Fruit fly (Drosophila melanogaster) whole organism, prepupa: Measurements from ENCODE around the gene TfIIS.

Experiments used
- CG10631 ChIP-seq: fragments of 200-800 bp; sonication (Bioruptor generic); optimal IDR thresholded peaks from 2 replicates; lab custom pipeline; 2016; ENCODE audit warnings: missing biosample characterization, missing genetic modification characterization
- CG11762 ChIP-seq: fragments of 200-800 bp; sonication (Bioruptor generic); optimal IDR thresholded peaks from 3 replicates; lab custom pipeline; 2016; ENCODE audit warnings: missing biosample characterization, missing genetic modification characterization; ENCODE audit not compliant: insufficient read depth
- CG11902 ChIP-seq: fragments of 200-800 bp; sonication (Bioruptor generic); optimal IDR thresholded peaks from 3 replicates; lab custom pipeline; 2016; ENCODE audit warnings: missing biosample characterization, missing genetic modification characterization
- CG1621 ChIP-seq: fragments of 200-800 bp; sonication (Bioruptor generic); optimal IDR thresholded peaks from 3 replicates; lab custom pipeline; 2018; ENCODE audit warnings: missing biosample characterization, mild to moderate bottlenecking, missing genetic modification characterization
- CG16779 ChIP-seq: fragments of 200-800 bp; sonication (Bioruptor generic); optimal IDR thresholded peaks from 3 replicates; lab custom pipeline; 2017; ENCODE audit warnings: missing biosample characterization, mild to moderate bottlenecking, missing genetic modification characterization
- CG32006 ChIP-seq: fragments of 200-800 bp; sonication (Bioruptor generic); optimal IDR thresholded peaks from 3 replicates; lab custom pipeline; 2017; ENCODE audit warnings: missing biosample characterization, mild to moderate bottlenecking, missing genetic modification characterization
- CG34406 ChIP-seq: fragments of 200-800 bp; sonication (Bioruptor generic); optimal IDR thresholded peaks from 3 replicates; lab custom pipeline; 2016; ENCODE audit warnings: missing biosample characterization, missing genetic modification characterization
- CG3919 ChIP-seq: fragments of 200-800 bp; sonication (Bioruptor generic); optimal IDR thresholded peaks from 3 replicates; lab custom pipeline; 2016; ENCODE audit warnings: missing biosample characterization, missing genetic modification characterization
- CG4318 ChIP-seq: fragments of 200-800 bp; sonication (Bioruptor generic); optimal IDR thresholded peaks from 3 replicates; lab custom pipeline; 2017; ENCODE audit warnings: missing biosample characterization, mild to moderate bottlenecking, missing genetic modification characterization
- CG6163 ChIP-seq: fragments of 200-800 bp; sonication (Bioruptor generic); IDR thresholded peaks from 3 replicates; pipeline ENCODE4 v1.3.6; 2022; ENCODE audit warnings: missing biosample characterization, missing genetic modification characterization
- CG6276 ChIP-seq: fragments of 200-800 bp; sonication (Bioruptor generic); optimal IDR thresholded peaks from 2 replicates; lab custom pipeline; 2017; ENCODE audit warnings: missing biosample characterization, mild to moderate bottlenecking, missing genetic modification characterization
- CG6808 ChIP-seq: fragments of 200-800 bp; sonication (Bioruptor generic); optimal IDR thresholded peaks from 3 replicates; lab custom pipeline; 2017; ENCODE audit warnings: missing biosample characterization, missing genetic modification characterization, mild to moderate bottlenecking, moderate library complexity, missing genetic modification reagents
- CG6854 ChIP-seq: fragments of 200-800 bp; sonication (Bioruptor generic); optimal IDR thresholded peaks from 2 replicates; lab custom pipeline; 2017; ENCODE audit warnings: missing biosample characterization, mild to moderate bottlenecking, missing genetic modification characterization
- CG7368 ChIP-seq: fragments of 200-800 bp; sonication (Bioruptor generic); optimal IDR thresholded peaks from 3 replicates; lab custom pipeline; 2016; ENCODE audit warnings: missing biosample characterization, missing genetic modification characterization
- CG8119 ChIP-seq: fragments of 200-800 bp; sonication (Bioruptor generic); IDR thresholded peaks from 3 replicates; pipeline ENCODE4 v1.3.6; 2022; ENCODE audit warnings: missing biosample characterization, missing genetic modification characterization
- CG9139 ChIP-seq: fragments of 200-800 bp; sonication (Bioruptor generic); optimal IDR thresholded peaks from 3 replicates; lab custom pipeline; 2017; ENCODE audit warnings: missing biosample characterization, mild to moderate bottlenecking, missing genetic modification characterization
- Eip75B ChIP-seq: fragments of 200-800 bp; sonication (Bioruptor generic); optimal IDR thresholded peaks from 3 replicates; lab custom pipeline; 2016; ENCODE audit warnings: missing biosample characterization, missing genetic modification characterization
- Eip78C ChIP-seq: fragments of 200-800 bp; sonication (Bioruptor generic); peaks from one replicate; lab custom pipeline; 2016; ENCODE audit warnings: missing biosample characterization, missing genetic modification characterization
- Ets21C ChIP-seq: fragments of 200-800 bp; sonication (Bioruptor generic); optimal IDR thresholded peaks from 3 replicates; lab custom pipeline; 2016; ENCODE audit warnings: missing biosample characterization, missing genetic modification characterization
- Ets96B ChIP-seq: fragments of 200-800 bp; optimal IDR thresholded peaks from 2 replicates; lab custom pipeline; 2019; ENCODE audit warnings: missing biosample characterization, mild to moderate bottlenecking, missing genetic modification characterization, moderate library complexity
- Hr38 ChIP-seq: sonication (Bioruptor generic); optimal IDR thresholded peaks from 2 replicates; lab custom pipeline; 2016; ENCODE audit warnings: missing biosample characterization, missing genetic modification characterization
- Hr39 ChIP-seq: fragments of 200-800 bp; sonication (Bioruptor generic); optimal IDR thresholded peaks from 2 replicates; lab custom pipeline; 2016; ENCODE audit warnings: missing biosample characterization, missing genetic modification characterization
- Hr4 ChIP-seq: fragments of 200-800 bp; sonication (Bioruptor generic); optimal IDR thresholded peaks from 3 replicates; lab custom pipeline; 2016; ENCODE audit warnings: missing biosample characterization, missing genetic modification characterization
- Lpt ChIP-seq: fragments of 200-800 bp; sonication (Bioruptor generic); optimal IDR thresholded peaks from 3 replicates; lab custom pipeline; 2016; ENCODE audit warnings: missing biosample characterization, missing genetic modification characterization
- Smox ChIP-seq: fragments of 200-800 bp; sonication (Bioruptor generic); optimal IDR thresholded peaks from 3 replicates; lab custom pipeline; 2016; ENCODE audit warnings: missing biosample characterization, missing genetic modification characterization
- Sox102F ChIP-seq: fragments of 200-800 bp; sonication (Bioruptor generic); optimal IDR thresholded peaks from 2 replicates; lab custom pipeline; 2016; ENCODE audit warnings: missing biosample characterization, mild to moderate bottlenecking, missing genetic modification characterization
- achi ChIP-seq: fragments of 200-800 bp; sonication (Bioruptor generic); optimal IDR thresholded peaks from 3 replicates; lab custom pipeline; 2016; ENCODE audit warnings: missing biosample characterization, missing genetic modification characterization
- acj6 ChIP-seq: fragments of 200-800 bp; sonication (Bioruptor generic); optimal IDR thresholded peaks from 3 replicates; lab custom pipeline; 2016; ENCODE audit warnings: missing biosample characterization, missing genetic modification characterization
- dac ChIP-seq: fragments of 200-800 bp; sonication (Bioruptor generic); optimal IDR thresholded peaks from 2 replicates; lab custom pipeline; 2017; ENCODE audit warnings: missing biosample characterization, mild to moderate bottlenecking, missing genetic modification characterization
- dsx ChIP-seq: fragments of 200-800 bp; optimal IDR thresholded peaks from 3 replicates; lab custom pipeline; 2019; ENCODE audit warnings: missing biosample characterization, mild to moderate bottlenecking, missing genetic modification characterization, moderate library complexity; ENCODE audit not compliant: poor library complexity, severe bottlenecking
- eg ChIP-seq: fragments of 200-800 bp; sonication (Bioruptor generic); IDR thresholded peaks from 3 replicates; pipeline ENCODE4 v1.3.6; 2022; ENCODE audit warnings: missing biosample characterization, missing genetic modification characterization
- esn ChIP-seq: fragments of 200-800 bp; sonication (Bioruptor generic); optimal IDR thresholded peaks from 2 replicates; lab custom pipeline; 2016; ENCODE audit warnings: missing biosample characterization, mild to moderate bottlenecking, missing genetic modification characterization, moderate library complexity
- fd85E ChIP-seq: fragments of 200-800 bp; sonication (Bioruptor generic); optimal IDR thresholded peaks from 3 replicates; lab custom pipeline; 2016; ENCODE audit warnings: missing biosample characterization, missing genetic modification characterization
- fkh ChIP-seq: fragments of 200-800 bp; sonication (Bioruptor generic); optimal IDR thresholded peaks from 3 replicates; lab custom pipeline; 2017; ENCODE audit warnings: missing biosample characterization, mild to moderate bottlenecking, missing genetic modification characterization, moderate library complexity
- lz ChIP-seq: fragments of 200-800 bp; sonication (Bioruptor generic); optimal IDR thresholded peaks from 3 replicates; lab custom pipeline; 2016; ENCODE audit warnings: missing biosample characterization, missing genetic modification characterization
- net ChIP-seq: fragments of 200-800 bp; sonication (Bioruptor generic); optimal IDR thresholded peaks from 3 replicates; lab custom pipeline; 2016; ENCODE audit warnings: missing biosample characterization, missing genetic modification characterization
- spab ChIP-seq: fragments of 200-800 bp; sonication (Bioruptor generic); optimal IDR thresholded peaks from 2 replicates; lab custom pipeline; 2017; ENCODE audit warnings: missing biosample characterization, mild to moderate bottlenecking, missing genetic modification characterization, missing genetic modification reagents
- ss ChIP-seq, 2 experiments: fragments of 200-800 bp; sonication (Bioruptor generic); optimal IDR thresholded peaks; 2 replicates in 1 of 2; 3 replicates in 1 of 2; lab custom pipeline; 2017 to 2018; ENCODE audit warnings: mild to moderate bottlenecking in 2 of 2, missing biosample characterization in 2 of 2, missing genetic modification characterization in 2 of 2, moderate library complexity in 1 of 2
- svp ChIP-seq: fragments of 200-800 bp; sonication (Bioruptor generic); peaks from one replicate; lab custom pipeline; 2016; ENCODE audit warnings: missing biosample characterization, missing genetic modification characterization
- vri ChIP-seq: fragments of 200-800 bp; sonication (Bioruptor generic); optimal IDR thresholded peaks from 3 replicates; lab custom pipeline; 2016; ENCODE audit warnings: missing biosample characterization, mild to moderate bottlenecking, missing genetic modification characterization

Gene TfIIS

dm6 chr2L:15056359-15057220 is 4.0 kb downstream of the TfIIS start (continued):
- TF ChIP-seq Hr4 (GFP tag; lab: Kevin White, UChicago) (peak; percentile 83), CG10631 (GFP tag; lab: Kevin White, UChicago) (peak; percentile 87), lz (GFP tag; lab: Kevin White, UChicago) (peak; percentile 74), spab (GFP tag; lab: Kevin White, UChicago) (peak; percentile 86), dac (GFP tag; lab: Kevin White, UChicago) (peak; percentile 64), CG6854 (GFP tag; lab: Kevin White, UChicago) (peak; percentile 67), achi (GFP tag; lab: Kevin White, UChicago) (peak; percentile 91), Eip75B (GFP tag; lab: Kevin White, UChicago) (peak; percentile 72), CG7368 (peak; percentile 85), acj6 (peak; percentile 88), Hr38 (GFP tag; lab: Kevin White, UChicago) (no peak), CG1621 (tag; lab: Kevin White, UChicago) (peak; percentile 52), CG9139 (GFP tag; lab: Kevin White, UChicago) (peak; percentile 73), CG16779 (tag; lab: Kevin White, UChicago) (peak; percentile 62), CG32006 (GFP tag; lab: Kevin White, UChicago) (peak; percentile 91), eg (peak; percentile 90; the same call in 2 of the 3 replicates), CG8119 (GFP tag; lab: Robert Waterston, UW) (peak; percentile 94), Ets96B (tag; lab: Kevin White, UChicago) (peak; percentile 84), dsx (GFP tag; lab: Kevin White, UChicago) (peak; percentile 73), Hr39 (GFP tag; lab: Kevin White, UChicago) (peak; percentile 47), vri (GFP tag; lab: Kevin White, UChicago) (peak; percentile 50), fkh (GFP tag; lab: Kevin White, UChicago) (peak; percentile 19), Lpt (GFP tag; lab: Kevin White, UChicago) (peak; percentile 78), CG34406 (GFP tag; lab: Kevin White, UChicago) (peak; percentile 86), CG11762 (peak; percentile 84), CG4318 (GFP tag; lab: Kevin White, UChicago) (peak; percentile 72), svp (GFP tag; lab: Kevin White, UChicago) (peak; percentile 88), esn (GFP tag; lab: Kevin White, UChicago) (peak; percentile 90), net (GFP tag; lab: Kevin White, UChicago) (peak; percentile 86), CG6163 (GFP tag; lab: Robert Waterston, UW) (peak; percentile 89; the same call in 2 of the 3 replicates), Smox (GFP tag; lab: Kevin White, UChicago) (peak; percentile 79)

- TF ChIP-seq CG8119 (GFP tag; lab: Robert Waterston, UW) (no peak), CG11762 (no peak), CG6808 (GFP tag; lab: Kevin White, UChicago) (no peak), CG11902 (GFP tag; lab: Kevin White, UChicago) (no peak), Ets96B (tag; lab: Kevin White, UChicago) (no peak), Sox102F (GFP tag; lab: Kevin White, UChicago) (no peak), CG6276 (GFP tag; lab: Kevin White, UChicago) (no peak), Ets21C (no peak), CG3919 (GFP tag; lab: Kevin White, UChicago) (no peak), lz (GFP tag; lab: Kevin White, UChicago) (no peak), acj6 (no peak), fd85E (GFP tag; lab: Kevin White, UChicago) (no peak), ss (GFP tag; optimal IDR thresholded peaks at IDR 0.05; lab: Kevin White, UChicago) (no peak), Eip78C (no peak)
These were observed 5.5 kb downstream of the TfIIS start for dm6 chr2L:15055105-15055504.
